Worm (Caenorhabditis elegans) whole organism, L2 larva: ENCODE results near the gene T12A7.6.

Source experiments
- C34F6.9 ChIP-seq: fragments of 150-350 bp; optimal IDR thresholded peaks from 2 replicates; lab custom pipeline; 2014; ENCODE audit warnings: missing biosample characterization, missing genetic modification characterization
- F13H6.1 ChIP-seq: sonication (generic microtip); optimal IDR thresholded peaks from 2 replicates; lab custom pipeline; 2016; ENCODE audit warnings: missing genetic modification characterization, missing compliant biosample characterization
- ZK546.5 ChIP-seq: sonication (generic microtip); optimal IDR thresholded peaks from 2 replicates; lab custom pipeline; 2017; ENCODE audit warnings: missing biosample characterization, missing genetic modification characterization
- alr-1 ChIP-seq: fragments of 150-350 bp; optimal IDR thresholded peaks from 2 replicates; lab custom pipeline; 2014; ENCODE audit warnings: missing biosample characterization, missing genetic modification characterization
- ama-1 ChIP-seq: fragments of 150-350 bp; optimal IDR thresholded peaks from 2 replicates; lab custom pipeline; 2018; ENCODE audit warnings: inconsistent platforms
- blmp-1 ChIP-seq: sonication (generic microtip); optimal IDR thresholded peaks from 2 replicates; lab custom pipeline; 2017; ENCODE audit warnings: missing genetic modification characterization, mild to moderate bottlenecking, missing compliant biosample characterization, antibody characterized with exemption, moderate library complexity; ENCODE audit not compliant: insufficient read depth
- ceh-16 ChIP-seq: fragments of 150-350 bp; optimal IDR thresholded peaks from 2 replicates; lab custom pipeline; 2014; ENCODE audit warnings: missing biosample characterization, missing genetic modification characterization
- crh-2 ChIP-seq: sonication (generic microtip); optimal IDR thresholded peaks from 2 replicates; lab custom pipeline; 2017; ENCODE audit warnings: missing biosample characterization, missing genetic modification characterization
- egl-27 ChIP-seq: sonication (generic microtip); optimal IDR thresholded peaks from 3 replicates; lab custom pipeline; 2017; ENCODE audit warnings: missing biosample characterization, missing genetic modification reagents, missing genetic modification characterization
- elt-1 ChIP-seq: fragments of 150-350 bp; optimal IDR thresholded peaks from 2 replicates; lab custom pipeline; 2014; ENCODE audit warnings: missing biosample characterization, missing genetic modification characterization
- fos-1 ChIP-seq: fragments of 150-350 bp; optimal IDR thresholded peaks from 2 replicates; lab custom pipeline; 2014; ENCODE audit warnings: missing biosample characterization, missing genetic modification characterization
- lin-11 ChIP-seq: fragments of 150-350 bp; sonication (generic microtip); optimal IDR thresholded peaks from 2 replicates; lab custom pipeline; 2014; ENCODE audit warnings: missing biosample characterization, missing genetic modification characterization, inconsistent platforms, mixed read lengths
- lin-13 ChIP-seq: fragments of 150-350 bp; optimal IDR thresholded peaks from 2 replicates; lab custom pipeline; 2014; ENCODE audit warnings: missing biosample characterization, missing genetic modification reagents, missing genetic modification characterization
- lsy-2 ChIP-seq, 2 experiments: fragments of 150-350 bp in 1 of 2; sonication (generic microtip) in 1 of 2; optimal IDR thresholded peaks; 2 replicates each; lab custom pipeline; 2014 to 2017; ENCODE audit warnings: missing biosample characterization in 2 of 2, missing genetic modification characterization in 2 of 2
- mab-5 ChIP-seq: fragments of 150-350 bp; optimal IDR thresholded peaks from 2 replicates; lab custom pipeline; 2014; ENCODE audit warnings: missing biosample characterization, missing genetic modification characterization
- mbf-1 ChIP-seq: sonication (generic microtip); optimal IDR thresholded peaks from 2 replicates; lab custom pipeline; 2017; ENCODE audit warnings: missing biosample characterization, missing genetic modification characterization
- nhr-129 ChIP-seq: fragments of 150-350 bp; optimal IDR thresholded peaks from 2 replicates; lab custom pipeline; 2014; ENCODE audit warnings: missing biosample characterization, missing genetic modification characterization
- nhr-23 ChIP-seq: fragments of 150-350 bp; optimal IDR thresholded peaks from 2 replicates; lab custom pipeline; 2014; ENCODE audit warnings: missing biosample characterization, missing genetic modification reagents, missing genetic modification characterization
- nhr-77 ChIP-seq: fragments of 150-350 bp; optimal IDR thresholded peaks from 2 replicates; lab custom pipeline; 2014; ENCODE audit warnings: missing biosample characterization, missing genetic modification characterization
- sem-4 ChIP-seq: fragments of 150-350 bp; optimal IDR thresholded peaks from 2 replicates; lab custom pipeline; 2014; ENCODE audit warnings: missing biosample characterization, missing genetic modification reagents, missing genetic modification characterization
- snpc-4 ChIP-seq: fragments of 150-350 bp; optimal IDR thresholded peaks from 2 replicates; lab custom pipeline; 2014; ENCODE audit warnings: missing biosample characterization, missing genetic modification characterization
- unc-55 ChIP-seq: fragments of 150-350 bp; sonication (generic microtip); optimal IDR thresholded peaks from 3 replicates; lab custom pipeline; 2014; ENCODE audit warnings: missing biosample characterization, missing genetic modification reagents, missing genetic modification characterization
- unc-62 ChIP-seq: fragments of 150-350 bp; optimal IDR thresholded peaks from 2 replicates; lab custom pipeline; 2014; ENCODE audit warnings: missing biosample characterization, missing genetic modification reagents, missing genetic modification characterization
- zag-1 ChIP-seq: fragments of 150-350 bp; optimal IDR thresholded peaks from 2 replicates; lab custom pipeline; 2014; ENCODE audit warnings: missing biosample characterization, missing genetic modification characterization
- ztf-1 ChIP-seq: fragments of 200-800 bp; sonication (Bioruptor generic); conservative IDR thresholded peaks from 2 replicates; pipeline ENCODE4 v1.3.6; 2022; ENCODE audit warnings: missing genetic modification characterization, missing compliant biosample characterization
- ztf-4 ChIP-seq: fragments of 150-350 bp; optimal IDR thresholded peaks from 2 replicates; lab custom pipeline; 2014; ENCODE audit warnings: missing biosample characterization, missing genetic modification characterization

T12A7.6 gene

DNA sequence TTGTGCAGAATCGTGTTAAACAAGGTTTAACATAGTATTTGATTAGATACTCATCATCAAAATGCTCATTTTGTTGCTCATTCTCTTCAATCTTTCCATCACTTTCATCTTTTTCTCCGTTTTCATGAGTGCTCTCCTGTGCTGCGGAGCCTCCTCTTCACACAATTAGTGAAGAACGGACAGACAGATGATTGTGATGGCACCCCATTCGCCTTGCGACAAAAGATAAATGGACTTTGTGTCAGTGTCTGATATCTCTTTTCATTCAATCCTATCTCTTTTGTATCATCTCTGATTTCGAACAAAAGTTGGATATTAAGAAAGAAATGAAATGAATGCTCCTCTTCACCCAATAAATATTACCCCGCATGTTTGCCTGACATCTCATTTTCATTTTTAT is 38.7 kb upstream of the T12A7.6 start:
- no peak for TF ChIP-seq ztf-1 (GFP tag; lab: Robert Waterston, UW)
- TF ChIP-seq lsy-2 (tag; optimal IDR thresholded peaks at IDR 0.05; lab: Kevin White, UChicago), result peak in 1 of 2 experiments; percentile 2
- TF ChIP-seq F13H6.1 (tag; lab: Kevin White, UChicago), result peak; percentile 58
- TF ChIP-seq C34F6.9 (tag; lab: Kevin White, UChicago), result peak; percentile 35
- TF ChIP-seq nhr-129 (tag; lab: Kevin White, UChicago), result peak; percentile 58

ce11 chrIV:11713289-11713688 is 35.7 kb upstream of the T12A7.6 start:
- TF ChIP-seq unc-55 (GFP tag; lab: Kevin White, UChicago), result peak; percentile 23
- no peak for TF ChIP-seq lin-11 (tag; lab: Kevin White, UChicago)
- peak; percentile 47 for TF ChIP-seq mab-5 (tag; lab: Kevin White, UChicago)

- TF ChIP-seq ama-1 (lab: Kevin White, UChicago) (no peak), nhr-77 (tag; lab: Kevin White, UChicago) (no peak), sem-4 (tag; lab: Kevin White, UChicago) (no peak), lin-13 (GFP tag; lab: Kevin White, UChicago) (no peak), zag-1 (tag; lab: Kevin White, UChicago) (no peak), ztf-4 (tag; lab: Kevin White, UChicago) (no peak), ZK546.5 (tag; lab: Kevin White, UChicago) (no peak), mab-5 (tag; lab: Kevin White, UChicago) (no peak), unc-55 (GFP tag; lab: Kevin White, UChicago) (no peak)
These were observed 34.3 kb upstream of the T12A7.6 start, which contains the start of gene magi-1 for ce11 chrIV:11714739-11715138. TSS of gene magi-1 (plus strand) at chrIV:11715039.

- TF ChIP-seq unc-62 (GFP tag; lab: Kevin White, UChicago) (no peak), snpc-4 (tag; lab: Kevin White, UChicago) (no peak), crh-2 (tag; lab: Kevin White, UChicago) (no peak), mbf-1 (tag; lab: Kevin White, UChicago) (no peak), alr-1 (tag; lab: Kevin White, UChicago) (no peak)
These were observed 32.6 kb upstream of the T12A7.6 start for ce11 chrIV:11716414-11716813.

- no peak for TF ChIP-seq elt-1
- peak; percentile 24 for TF ChIP-seq nhr-129 (tag; lab: Kevin White, UChicago)
- peak; percentile 18 for TF ChIP-seq zag-1 (tag; lab: Kevin White, UChicago)
- TF ChIP-seq ama-1 (lab: Kevin White, UChicago), result no peak
- TF ChIP-seq unc-55 (GFP tag; lab: Kevin White, UChicago), result peak; percentile 33
These were observed 31.7 kb upstream of the T12A7.6 start for ce11 chrIV:11717094-11717876.

- no peak for TF ChIP-seq mab-5 (tag; lab: Kevin White, UChicago)
- peak; percentile 97 for TF ChIP-seq blmp-1 (tag; lab: Kevin White, UChicago)
- no peak for TF ChIP-seq egl-27 (tag; lab: Kevin White, UChicago)
- TF ChIP-seq, all 48 proteins: peak for 1
These were observed 30.4 kb upstream of the T12A7.6 start for ce11 chrIV:11718653-11719052.

- no peak for TF ChIP-seq unc-55 (GFP tag; lab: Kevin White, UChicago)
- peak; percentile 75 for TF ChIP-seq fos-1
- peak; percentile 2 for TF ChIP-seq crh-2 (tag; lab: Kevin White, UChicago)
- TF ChIP-seq egl-27 (tag; lab: Kevin White, UChicago), result no peak
- no peak for TF ChIP-seq ceh-16
These were observed 27.1 kb upstream of the T12A7.6 start for ce11 chrIV:11721878-11722277.

ce11 chrIV:11723255-11723654 is 25.8 kb upstream of the T12A7.6 start:
- TF ChIP-seq snpc-4 (tag; lab: Kevin White, UChicago), result no peak
- no peak for TF ChIP-seq ceh-16
- no peak for TF ChIP-seq nhr-23 (tag; lab: Kevin White, UChicago)
- TF ChIP-seq nhr-77 (tag; lab: Kevin White, UChicago), result no peak
- no peak for TF ChIP-seq ztf-1 (GFP tag; lab: Robert Waterston, UW)
